Fruit fly (Drosophila melanogaster) whole organism, embryonic: ENCODE results near the gene dpr20.

ENCODE experiments used
- Antp ChIP-seq: fragments of 200-800 bp; sonication (Bioruptor generic); optimal IDR thresholded peaks from 3 replicates; lab custom pipeline; 2016; ENCODE audit warnings: missing biosample characterization, missing genetic modification characterization
- CG10267 ChIP-seq: fragments of 200-800 bp; sonication (Bioruptor generic); optimal IDR thresholded peaks from 2 replicates; lab custom pipeline; 2018; ENCODE audit warnings: missing biosample characterization, mild to moderate bottlenecking, missing genetic modification characterization, moderate library complexity
- CG10979 ChIP-seq: fragments of 200-800 bp; sonication (Bioruptor generic); optimal IDR thresholded peaks from 2 replicates; lab custom pipeline; 2018; ENCODE audit warnings: missing biosample characterization, mild to moderate bottlenecking, missing genetic modification characterization, moderate library complexity
- CG11093 ChIP-seq: fragments of 200-800 bp; sonication (Bioruptor generic); IDR thresholded peaks from 3 replicates; pipeline ENCODE4 v1.3.6; 2022; ENCODE audit warnings: missing biosample characterization, missing genetic modification characterization
- CG11696 ChIP-seq: fragments of 200-800 bp; sonication (Bioruptor generic); IDR thresholded peaks from 2 replicates; pipeline ENCODE4 v1.3.6; 2022; ENCODE audit warnings: missing biosample characterization, missing genetic modification characterization
- CG12071 ChIP-seq: fragments of 200-800 bp; sonication (Bioruptor generic); optimal IDR thresholded peaks from 3 replicates; lab custom pipeline; 2018; ENCODE audit warnings: missing biosample characterization, mild to moderate bottlenecking, missing genetic modification characterization
- CG1233 ChIP-seq: fragments of 200-800 bp; sonication (Bioruptor generic); optimal IDR thresholded peaks from 4 replicates; lab custom pipeline; 2018; ENCODE audit warnings: missing biosample characterization, mild to moderate bottlenecking, missing genetic modification characterization
- CG13296 ChIP-seq: fragments of 200-800 bp; sonication (Bioruptor generic); optimal IDR thresholded peaks from 3 replicates; lab custom pipeline; 2018; ENCODE audit warnings: missing biosample characterization, mild to moderate bottlenecking, missing genetic modification characterization
- CG14050 ChIP-seq: fragments of 200-800 bp; sonication (Bioruptor generic); IDR thresholded peaks from 3 replicates; pipeline ENCODE4 v1.3.6; 2022; ENCODE audit warnings: missing biosample characterization, missing genetic modification characterization
- CG17359 ChIP-seq: fragments of 200-800 bp; sonication (Bioruptor generic); optimal IDR thresholded peaks from 3 replicates; lab custom pipeline; 2018; ENCODE audit warnings: missing biosample characterization, mild to moderate bottlenecking, missing genetic modification characterization, moderate library complexity
- CG1832 ChIP-seq: fragments of 200-800 bp; sonication (Bioruptor generic); optimal IDR thresholded peaks from 2 replicates; lab custom pipeline; 2017; ENCODE audit warnings: missing biosample characterization, mild to moderate bottlenecking, missing genetic modification characterization, inconsistent platforms
- CG2678 ChIP-seq: fragments of 200-800 bp; sonication (Bioruptor generic); optimal IDR thresholded peaks from 3 replicates; lab custom pipeline; 2019; ENCODE audit warnings: missing biosample characterization, mild to moderate bottlenecking, missing genetic modification characterization, moderate library complexity
- CG3163 ChIP-seq: fragments of 200-800 bp; sonication (Bioruptor generic); optimal IDR thresholded peaks from 3 replicates; lab custom pipeline; 2016; ENCODE audit warnings: missing biosample characterization, missing genetic modification characterization
- CG3407 ChIP-seq: fragments of 200-800 bp; sonication (Bioruptor generic); optimal IDR thresholded peaks from 2 replicates; lab custom pipeline; 2018; ENCODE audit warnings: missing biosample characterization, mild to moderate bottlenecking, missing genetic modification characterization
- CG4282 ChIP-seq: fragments of 200-800 bp; sonication (Bioruptor generic); optimal IDR thresholded peaks from 2 replicates; lab custom pipeline; 2016; ENCODE audit warnings: missing biosample characterization, missing genetic modification characterization
- CG4424 ChIP-seq: fragments of 200-800 bp; sonication (Bioruptor generic); optimal IDR thresholded peaks from 3 replicates; lab custom pipeline; 2016; ENCODE audit warnings: missing biosample characterization, missing genetic modification characterization
- CG7372 ChIP-seq: fragments of 200-800 bp; sonication (Bioruptor generic); IDR thresholded peaks from 2 replicates; pipeline ENCODE4 v1.3.6; 2022; ENCODE audit warnings: missing biosample characterization, missing genetic modification characterization
- CG7745 ChIP-seq: fragments of 200-800 bp; sonication (Bioruptor generic); optimal IDR thresholded peaks from 2 replicates; lab custom pipeline; 2018; ENCODE audit warnings: missing biosample characterization, mild to moderate bottlenecking, missing genetic modification characterization, moderate library complexity
- CG7928 ChIP-seq: fragments of 200-800 bp; sonication (Bioruptor generic); optimal IDR thresholded peaks from 2 replicates; lab custom pipeline; 2017; ENCODE audit warnings: missing biosample characterization, mild to moderate bottlenecking, missing genetic modification characterization
- CG9437 ChIP-seq: fragments of 200-800 bp; sonication (Bioruptor generic); optimal IDR thresholded peaks from 2 replicates; lab custom pipeline; 2018; ENCODE audit warnings: missing biosample characterization, mild to moderate bottlenecking, missing genetic modification characterization
- CG9797 ChIP-seq: fragments of 200-800 bp; sonication (Bioruptor generic); optimal IDR thresholded peaks from 3 replicates; lab custom pipeline; 2018; ENCODE audit warnings: missing biosample characterization, mild to moderate bottlenecking, missing genetic modification characterization
- CG9932 ChIP-seq: fragments of 200-800 bp; sonication (Bioruptor generic); IDR thresholded peaks from 2 replicates; pipeline ENCODE4 v1.3.6; 2022; ENCODE audit warnings: missing biosample characterization, missing genetic modification characterization
- Dad ChIP-seq: fragments of 200-800 bp; sonication (Bioruptor generic); optimal IDR thresholded peaks from 3 replicates; lab custom pipeline; 2016; ENCODE audit warnings: missing biosample characterization, missing genetic modification characterization
- MBD-R2 ChIP-seq: fragments of 200-800 bp; sonication (Bioruptor generic); IDR thresholded peaks from 2 replicates; pipeline ENCODE4 v1.3.6; 2022; ENCODE audit warnings: missing biosample characterization, missing genetic modification characterization
- Pdp1 ChIP-seq, 2 experiments: fragments of 200-800 bp; sonication (Bioruptor generic); optimal IDR thresholded peaks; 3 replicates each; lab custom pipeline; 2016; ENCODE audit warnings: missing biosample characterization in 2 of 2, missing genetic modification characterization in 2 of 2, mild to moderate bottlenecking in 1 of 2, moderate library complexity in 1 of 2
- Side ChIP-seq: fragments of 200-800 bp; sonication (Bioruptor generic); optimal IDR thresholded peaks from 2 replicates; lab custom pipeline; 2016; ENCODE audit warnings: missing biosample characterization, missing genetic modification characterization
- Spps ChIP-seq: fragments of 200-800 bp; sonication (Bioruptor generic); optimal IDR thresholded peaks from 2 replicates; lab custom pipeline; 2018; ENCODE audit warnings: missing biosample characterization, mild to moderate bottlenecking, missing genetic modification characterization
- Stat92E ChIP-seq, 3 experiments: fragments of >200 bp in 2 of 3; fragments of 200-800 bp in 1 of 3; sonication (Bioruptor generic) in 1 of 3; optimal IDR thresholded peaks; 2 replicates each; lab custom pipeline; 2017 to 2019; ENCODE audit warnings: missing biosample characterization in 3 of 3, missing genetic modification characterization in 3 of 3, mild to moderate bottlenecking in 1 of 3, moderate library complexity in 1 of 3
- dan ChIP-seq: fragments of 200-800 bp; sonication (Bioruptor generic); IDR thresholded peaks from 2 replicates; pipeline ENCODE4 v1.3.6; 2022; ENCODE audit warnings: missing biosample characterization, missing genetic modification characterization
- dmrt99B ChIP-seq: fragments of 200-800 bp; sonication (Bioruptor generic); optimal IDR thresholded peaks from 2 replicates; lab custom pipeline; 2018; ENCODE audit warnings: missing biosample characterization, mild to moderate bottlenecking, missing genetic modification characterization, moderate library complexity
- dysf ChIP-seq: fragments of 200-800 bp; sonication (Bioruptor generic); IDR thresholded peaks from 3 replicates; pipeline ENCODE4 v1.3.6; 2022; ENCODE audit warnings: missing biosample characterization, missing genetic modification characterization
- ftz-f1 ChIP-seq: fragments of 200-800 bp; sonication (Bioruptor generic); optimal IDR thresholded peaks from 2 replicates; lab custom pipeline; 2016; ENCODE audit warnings: missing biosample characterization, missing genetic modification characterization
- gsb ChIP-seq: fragments of 200-800 bp; sonication (Bioruptor generic); IDR thresholded peaks from 2 replicates; pipeline ENCODE4 v1.3.6; 2022; ENCODE audit warnings: missing biosample characterization, missing genetic modification characterization
- ham ChIP-seq: fragments of 200-800 bp; sonication (Bioruptor generic); IDR thresholded peaks from 2 replicates; pipeline ENCODE4 v1.3.6; 2022; ENCODE audit warnings: missing biosample characterization, missing genetic modification characterization
- hb ChIP-seq: fragments of 200-800 bp; sonication (Bioruptor generic); IDR thresholded peaks from 3 replicates; pipeline ENCODE4 v1.3.6; 2022; ENCODE audit warnings: missing biosample characterization, missing genetic modification characterization; ENCODE audit not compliant: partially characterized antibody
- hkb ChIP-seq, 2 experiments: fragments of 200-800 bp in 1 of 2; fragments of >200 bp in 1 of 2; sonication (Bioruptor generic) in 1 of 2; IDR thresholded peaks in 1 of 2; optimal IDR thresholded peaks in 1 of 2; 2 replicates each; pipeline versions ENCODE4 v1.3.6 to Lab custom; 2017 to 2022; ENCODE audit warnings: missing biosample characterization in 1 of 2, missing genetic modification characterization in 1 of 2
- hth ChIP-seq: fragments of >200 bp; optimal IDR thresholded peaks from 2 replicates; lab custom pipeline; 2017; ENCODE audit warnings: inconsistent platforms
- ind ChIP-seq: fragments of 200-800 bp; sonication (Bioruptor generic); optimal IDR thresholded peaks from 3 replicates; lab custom pipeline; 2016; ENCODE audit warnings: missing biosample characterization, missing genetic modification characterization
- inv ChIP-seq: fragments of 200-800 bp; sonication (Bioruptor generic); IDR thresholded peaks from 2 replicates; pipeline ENCODE4 v1.3.6; 2022; ENCODE audit warnings: missing biosample characterization, missing genetic modification characterization; ENCODE audit not compliant: partially characterized antibody
- knrl ChIP-seq: fragments of 200-800 bp; sonication (Bioruptor generic); IDR thresholded peaks from 3 replicates; pipeline ENCODE4 v1.3.6; 2022; ENCODE audit warnings: missing biosample characterization, missing genetic modification characterization; ENCODE audit not compliant: partially characterized antibody
- lmd ChIP-seq: fragments of 200-800 bp; sonication (Bioruptor generic); IDR thresholded peaks from 2 replicates; pipeline ENCODE4 v1.3.6; 2022; ENCODE audit warnings: missing biosample characterization, missing genetic modification characterization
- mam ChIP-seq: fragments of 200-800 bp; sonication (Bioruptor generic); optimal IDR thresholded peaks from 3 replicates; lab custom pipeline; 2016; ENCODE audit warnings: missing biosample characterization, missing genetic modification characterization
- repo ChIP-seq: fragments of 200-800 bp; sonication (Bioruptor generic); optimal IDR thresholded peaks from 2 replicates; lab custom pipeline; 2016; ENCODE audit warnings: missing biosample characterization, missing genetic modification characterization
- rib ChIP-seq: fragments of 200-800 bp; sonication (Bioruptor generic); IDR thresholded peaks from 2 replicates; pipeline ENCODE4 v1.3.6; 2022; ENCODE audit warnings: missing biosample characterization, missing genetic modification characterization
- salm ChIP-seq: fragments of 200-800 bp; sonication (Bioruptor generic); optimal IDR thresholded peaks from 2 replicates; lab custom pipeline; 2018; ENCODE audit warnings: missing biosample characterization, mild to moderate bottlenecking, missing genetic modification characterization
- shn ChIP-seq: fragments of 200-800 bp; sonication (Bioruptor generic); optimal IDR thresholded peaks from 3 replicates; lab custom pipeline; 2016; ENCODE audit warnings: missing biosample characterization, missing genetic modification characterization
- stwl ChIP-seq: fragments of 200-800 bp; sonication (Bioruptor generic); optimal IDR thresholded peaks from 3 replicates; lab custom pipeline; 2018; ENCODE audit warnings: missing biosample characterization, mild to moderate bottlenecking, missing genetic modification characterization, moderate library complexity
- tgo ChIP-seq: fragments of 200-800 bp; sonication (Bioruptor generic); IDR thresholded peaks from 3 replicates; pipeline ENCODE4 v1.3.6; 2022; ENCODE audit warnings: missing biosample characterization, missing genetic modification characterization
- trh ChIP-seq: fragments of 200-800 bp; sonication (Bioruptor generic); optimal IDR thresholded peaks from 2 replicates; lab custom pipeline; 2016; ENCODE audit warnings: missing biosample characterization, missing genetic modification characterization

Gene dpr20

dm6 chr3L:895314-895980 lies 38.4 kb upstream of the dpr20 start, which contains the start of gene CG34056 (continued):
- TF ChIP-seq CG12071 (peak; percentile 89), repo (GFP tag; lab: Kevin White, UChicago) (peak; percentile 73), Side (peak; percentile 71), Antp (GFP tag; lab: Kevin White, UChicago) (peak; percentile 75), hth (lab: Kevin White, UChicago) (no peak), mam (GFP tag; lab: Kevin White, UChicago) (peak; percentile 91), CG7372 (peak; percentile 96), inv (GFP tag; lab: Robert Waterston, UW) (no peak), CG10267 (peak; percentile 89), Dad (GFP tag; lab: Kevin White, UChicago) (peak; percentile 74), lmd (GFP tag; lab: Robert Waterston, UW) (peak; percentile 95), Pdp1 (GFP tag; optimal IDR thresholded peaks at IDR 0.05; lab: Kevin White, UChicago) (peak; percentile 85), dan (peak; percentile 77), CG4424 (GFP tag; lab: Kevin White, UChicago) (peak; percentile 95), CG11093 (GFP tag; lab: Robert Waterston, UW) (peak; percentile 83), CG1233 (peak; percentile 93), gsb (peak; percentile 94), CG9437 (GFP tag; lab: Kevin White, UChicago) (peak; percentile 68), CG1832 (GFP tag; lab: Kevin White, UChicago) (no peak), salm (tag; lab: Kevin White, UChicago) (peak; percentile 88), CG7928 (GFP tag; lab: Kevin White, UChicago) (peak; percentile 74), CG3407 (GFP tag; lab: Kevin White, UChicago) (peak; percentile 84), stwl (peak; percentile 23), MBD-R2 (peak; percentile 93), CG3163 (no peak), Stat92E (GFP tag; optimal IDR thresholded peaks at IDR 0.05; lab: Kevin White, UChicago) (peak in 1 of 3 experiments; percentile 77), CG2678 (tag; lab: Kevin White, UChicago) (peak; percentile 97), CG13296 (GFP tag; lab: Kevin White, UChicago) (peak; percentile 95), dmrt99B (tag; lab: Kevin White, UChicago) (peak; percentile 97), CG14050 (peak; percentile 93), CG7745 (tag; lab: Kevin White, UChicago) (no peak), Spps (tag; lab: Kevin White, UChicago) (peak; percentile 89), rib (GFP tag; lab: Robert Waterston, UW) (peak; percentile 95), CG10979 (peak; percentile 94), knrl (GFP tag; lab: Robert Waterston, UW) (no peak), ind (GFP tag; lab: Kevin White, UChicago) (peak; percentile 94), tgo (GFP tag; lab: Robert Waterston, UW) (peak; percentile 96), dysf (GFP tag; lab: Robert Waterston, UW) (peak; percentile 97), CG17359 (tag; lab: Kevin White, UChicago) (peak; percentile 96), CG9797 (GFP tag; lab: Kevin White, UChicago) (peak; percentile 31), ftz-f1 (GFP tag; lab: Kevin White, UChicago) (no peak), trh (GFP tag; lab: Kevin White, UChicago) (peak; percentile 63), hkb (optimal IDR thresholded peaks at IDR 0.05; lab: Kevin White, UChicago) (no peak), hkb (GFP tag; IDR thresholded peaks at IDR 0.05; lab: Robert Waterston, UW) (peak; percentile 98), CG9932 (GFP tag; lab: Robert Waterston, UW) (peak; percentile 92), ham (peak; percentile 79; the same call in 1 of the 2 replicates), CG11696 (peak; percentile 85), shn (GFP tag; lab: Kevin White, UChicago) (peak; percentile 31), CG4282 (GFP tag; lab: Kevin White, UChicago) (no peak), hb (GFP tag; lab: Robert Waterston, UW) (no peak)
